Worm (Caenorhabditis elegans): ENCODE data around the gene F53E4.1.
"Not testable (repeated sequence)": the region's sequence is repeated elsewhere in the genome, so short reads cannot be mapped to it uniquely, and the experiment has no call there.

Gene F53E4.1

DNA sequence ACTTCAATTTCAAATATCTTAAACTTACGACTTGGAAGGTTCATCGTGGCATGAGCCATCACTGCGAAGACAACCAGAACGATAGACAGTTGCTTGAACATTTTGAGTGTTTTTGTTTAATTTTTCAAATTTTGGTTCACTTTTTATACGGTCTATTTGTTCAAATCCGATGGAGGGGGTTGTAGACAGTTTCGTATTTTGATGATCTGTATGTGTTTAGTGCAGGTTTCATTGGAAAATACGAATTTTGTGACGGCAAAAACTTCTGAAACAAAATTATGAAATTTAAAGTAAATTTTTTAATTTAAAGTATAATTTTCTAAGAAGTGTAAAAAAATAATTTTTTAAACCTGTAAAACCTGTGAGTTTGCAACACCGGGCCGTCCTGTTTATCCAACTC is 24.9 kb downstream of the F53E4.1 start, which contains the start of gene C55A1.4:
Gene C55A1.4 (minus strand): TSS at position 101 of the 400 bp plus-strand sequence.
- not testable (repeated sequence) for TF ChIP-seq pqm-1 (tag; optimal IDR thresholded peaks at IDR 0.05); hlh-13 (GFP tag; optimal IDR thresholded peaks at IDR 0.05); Y22D7AL.16 (tag; optimal IDR thresholded peaks at IDR 0.05)

DNA sequence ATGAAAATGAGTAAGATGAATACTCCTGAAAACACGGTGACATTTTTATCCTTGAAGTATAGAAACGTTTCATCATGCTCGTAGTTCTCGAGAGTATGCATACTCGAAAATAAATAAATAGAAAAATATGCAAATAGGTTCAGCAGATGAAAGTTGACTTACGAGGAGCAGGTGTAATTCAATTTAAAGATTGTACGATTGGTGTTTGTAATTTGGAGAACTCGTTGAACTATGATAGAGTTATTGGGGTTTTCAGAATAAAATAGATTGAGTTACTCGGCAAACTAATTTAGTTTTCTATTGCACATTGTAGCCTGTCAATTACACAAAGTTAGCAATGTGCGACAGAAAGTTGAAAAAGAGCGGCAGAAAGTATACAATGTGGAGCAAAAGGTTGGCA is 29.2 kb downstream of the F53E4.1 start, which contains the start of gene srz-44:
Gene srz-44 (minus strand): TSS at position 101 of the 400 bp plus-strand sequence.
- TF ChIP-seq lin-11 (tag; optimal IDR thresholded peaks at IDR 0.05) (no peak), pqm-1 (tag; optimal IDR thresholded peaks at IDR 0.05) (no peak), pat-9 (tag; optimal IDR thresholded peaks at IDR 0.05) (no peak), ceh-18 (tag; optimal IDR thresholded peaks at IDR 0.05) (no peak), ceh-30 (tag; optimal IDR thresholded peaks at IDR 0.05) (no peak)

DNA sequence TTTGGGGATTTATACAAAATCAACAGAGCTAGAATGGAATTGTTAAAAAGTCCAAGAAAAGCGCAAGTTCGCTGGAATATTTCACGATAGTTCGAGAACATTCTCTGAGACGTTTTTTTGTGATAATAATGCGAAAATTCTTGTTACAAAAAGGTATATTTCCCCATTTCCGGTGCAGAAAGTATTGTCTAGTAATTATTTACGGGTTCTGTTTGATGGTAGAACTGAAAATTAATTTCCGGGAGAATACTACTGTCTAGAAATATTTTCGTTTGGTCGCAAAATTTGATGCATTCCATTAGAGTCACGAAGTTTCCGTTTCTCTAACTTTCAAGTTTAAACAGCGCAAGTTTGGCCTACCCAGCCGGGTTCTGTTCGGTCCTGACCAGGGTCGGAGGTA is 38.6 kb downstream of the F53E4.1 start, which contains the start of gene str-248:
Gene str-248 (minus strand): TSS at position 101 of the 400 bp plus-strand sequence.
- TF ChIP-seq tbx-7 (tag; optimal IDR thresholded peaks at IDR 0.05) (no peak), unc-86 (tag; optimal IDR thresholded peaks at IDR 0.05) (no peak), hlh-8 (tag; optimal IDR thresholded peaks at IDR 0.05) (no peak), npax-4 (tag; optimal IDR thresholded peaks at IDR 0.05) (no peak), ets-4 (tag; optimal IDR thresholded peaks at IDR 0.05) (no peak), ceh-45 (GFP tag; IDR thresholded peaks at IDR 0.05) (no peak), fkh-10 (GFP tag; optimal IDR thresholded peaks at IDR 0.05) (no peak), unc-55 (GFP tag; optimal IDR thresholded peaks at IDR 0.05) (no peak), ceh-48 (tag; optimal IDR thresholded peaks at IDR 0.05) (no peak), che-1 (tag; optimal IDR thresholded peaks at IDR 0.05) (no peak), madf-2 (tag; optimal IDR thresholded peaks at IDR 0.05) (no peak), hlh-6 (tag; optimal IDR thresholded peaks at IDR 0.05) (no peak), unc-42 (tag; optimal IDR thresholded peaks at IDR 0.05) (no peak), T23F11.4 (GFP tag; optimal IDR thresholded peaks at IDR 0.05) (no peak), nfya-1 (tag; optimal IDR thresholded peaks at IDR 0.05) (no peak), unc-3 (GFP tag; conservative IDR thresholded peaks at IDR 0.05) (no peak), unc-3 (tag; optimal IDR thresholded peaks at IDR 0.05) (no peak), Y22D7AL.16 (tag; optimal IDR thresholded peaks at IDR 0.05) (no peak), K09A11.1 (tag; optimal IDR thresholded peaks at IDR 0.05; ENCODE audit: insufficient read depth) (no peak), dmd-4 (tag; optimal IDR thresholded peaks at IDR 0.05; ENCODE audit: borderline replicate concordance) (no peak), ceh-24 (tag; optimal IDR thresholded peaks at IDR 0.05) (no peak)

DNA sequence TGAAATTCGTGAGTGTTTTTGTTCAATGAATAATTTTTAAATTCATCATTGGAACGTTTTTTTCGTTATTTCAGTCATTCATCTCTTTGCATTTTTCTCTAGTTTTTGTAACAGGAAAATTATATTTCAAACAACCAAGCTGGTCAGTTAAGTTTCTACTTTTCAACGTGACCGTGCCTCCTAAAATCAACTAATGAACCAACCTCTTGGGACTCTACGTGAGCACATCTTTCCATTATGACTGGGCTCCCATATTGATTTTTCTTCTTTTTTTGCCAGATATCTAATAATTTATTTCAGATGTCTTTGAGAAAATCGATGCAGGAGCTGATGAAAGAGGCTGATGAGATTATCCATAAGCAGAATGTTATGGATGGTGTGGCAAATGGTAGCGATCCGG is 42.5 kb downstream of the F53E4.1 start, which contains the start of gene C55A1.11:
Gene C55A1.11 (plus strand): TSS at position 301 of the 400 bp plus-strand sequence.
- no peak for TF ChIP-seq dve-1 (tag; optimal IDR thresholded peaks at IDR 0.05)

DNA sequence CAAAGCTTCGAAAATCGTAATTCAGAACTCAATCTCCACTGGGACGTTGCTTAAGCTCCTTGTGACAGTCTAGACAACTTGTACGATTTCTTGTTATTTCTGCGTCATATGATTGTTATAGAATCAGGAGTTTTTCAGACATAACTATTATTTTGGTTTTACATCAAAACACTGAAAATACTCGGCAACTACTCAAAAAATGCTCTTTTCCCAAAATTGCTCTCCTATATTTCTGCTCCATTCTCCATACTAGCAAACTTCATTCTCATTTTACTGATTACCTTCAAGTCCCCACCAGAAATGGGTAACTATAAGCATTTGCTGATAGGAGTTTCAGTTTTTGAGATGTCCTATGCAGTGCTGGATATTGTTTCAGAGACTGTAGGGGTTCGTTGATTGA is 46.6 kb downstream of the F53E4.1 start, which contains the start of gene C55A1.1:
Gene C55A1.1 (plus strand): TSS at position 301 of the 400 bp plus-strand sequence.
- TF ChIP-seq sox-2 (GFP tag; IDR thresholded peaks at IDR 0.05) (no peak), Y22D7AL.16 (tag; optimal IDR thresholded peaks at IDR 0.05) (no peak)

DNA sequence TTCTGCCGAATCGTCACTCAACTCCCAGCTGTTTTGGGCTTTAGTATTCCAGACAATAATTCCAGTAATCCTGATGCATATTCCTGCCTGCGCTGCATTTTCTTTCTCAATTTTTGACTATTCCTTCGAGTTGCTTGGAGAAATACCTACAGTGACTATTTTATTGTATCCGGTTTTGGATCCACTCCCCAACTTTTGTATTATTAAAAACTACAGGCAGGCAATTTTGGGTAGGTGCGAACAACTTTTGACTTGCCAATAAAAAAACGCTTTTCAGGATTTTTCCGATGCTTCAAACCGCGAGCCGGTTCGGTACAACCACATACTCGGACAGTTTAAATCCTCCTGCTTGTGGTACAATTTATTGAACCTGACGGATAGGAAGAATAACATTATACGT is 53.6 kb downstream of the F53E4.1 start:
- TF ChIP-seq pha-4 (tag; optimal IDR thresholded peaks at IDR 0.05): no peak
- TF ChIP-seq fkh-6 (tag; optimal IDR thresholded peaks at IDR 0.05): no peak
- TF ChIP-seq ztf-16 (tag; optimal IDR thresholded peaks at IDR 0.05): no peak
- no peak for TF ChIP-seq Y22D7AL.16 (tag; optimal IDR thresholded peaks at IDR 0.05)
- no peak for TF ChIP-seq gmeb-2 (tag; optimal IDR thresholded peaks at IDR 0.05)
- TF ChIP-seq unc-55 (GFP tag; optimal IDR thresholded peaks at IDR 0.05): no peak
- TF ChIP-seq ceh-6 (GFP tag; optimal IDR thresholded peaks at IDR 0.05): no peak
- no peak for TF ChIP-seq C08G9.2 (tag; optimal IDR thresholded peaks at IDR 0.05)
- TF ChIP-seq pax-1 (tag; optimal IDR thresholded peaks at IDR 0.05): no peak
- no peak for TF ChIP-seq unc-42 (tag; optimal IDR thresholded peaks at IDR 0.05)
- no peak for TF ChIP-seq ceh-18 (tag; optimal IDR thresholded peaks at IDR 0.05)
- no peak for TF ChIP-seq odd-2 (tag; optimal IDR thresholded peaks at IDR 0.05)
- TF ChIP-seq C38D4.7 (GFP tag; optimal IDR thresholded peaks at IDR 0.05): no peak
- no peak for TF ChIP-seq nhr-232 (tag; optimal IDR thresholded peaks at IDR 0.05)
- TF ChIP-seq ceh-31 (tag; optimal IDR thresholded peaks at IDR 0.05): no peak
- TF ChIP-seq hlh-30 (tag; optimal IDR thresholded peaks at IDR 0.05; ENCODE audit: insufficient read depth): no peak
- TF ChIP-seq lin-11 (tag; optimal IDR thresholded peaks at IDR 0.05): no peak
- TF ChIP-seq ahr-1 (tag; optimal IDR thresholded peaks at IDR 0.05): no peak
- TF ChIP-seq hlh-6 (tag; optimal IDR thresholded peaks at IDR 0.05): no peak
